In genomic region chrIV:8526050-8526449, ce11 we compare ENCODE assay signal across 2 worm cellular contexts.
TF ChIP-seq lines count a peak whose summit lies in the region.

No protein-coding gene starts in this region.

TF ChIP-seq in whole organism, L1 larva, 84 proteins besides CTCF, POLR2A, EP300 and RAD21 (continued from another document):
- TF ChIP-seq mdl-1 (tag; optimal IDR thresholded peaks at IDR 0.05; lab: Kevin White, UChicago) (peak in 1 of 2 experiments; percentile 91), ceh-8 (GFP tag; optimal IDR thresholded peaks at IDR 0.05; lab: Kevin White, UChicago) (no peak), nhr-76 (tag; optimal IDR thresholded peaks at IDR 0.05; lab: Kevin White, UChicago) (no peak), nhr-85 (tag; lab: Kevin White, UChicago) (peak; percentile 94), nhr-11 (tag; optimal IDR thresholded peaks at IDR 0.05; lab: Kevin White, UChicago) (peak; percentile 66), nhr-19 (GFP tag; conservative IDR thresholded peaks at IDR 0.05; lab: Robert Waterston, UW) (peak; percentile 88), efl-3 (GFP tag; optimal IDR thresholded peaks at IDR 0.05; lab: Kevin White, UChicago) (no peak), hlh-4 (tag; optimal IDR thresholded peaks at IDR 0.05; lab: Kevin White, UChicago) (no peak), nhr-77 (tag; optimal IDR thresholded peaks at IDR 0.05; lab: Kevin White, UChicago) (no peak), lin-15B (tag; optimal IDR thresholded peaks at IDR 0.05; lab: Kevin White, UChicago) (no peak), nhr-12 (tag; optimal IDR thresholded peaks at IDR 0.05; lab: Kevin White, UChicago) (no peak), pax-3 (tag; optimal IDR thresholded peaks at IDR 0.05; lab: Kevin White, UChicago) (no peak), pqm-1 (tag; optimal IDR thresholded peaks at IDR 0.05; lab: Kevin White, UChicago) (no peak), pag-3 (tag; optimal IDR thresholded peaks at IDR 0.05; lab: Kevin White, UChicago; ENCODE audit: borderline replicate concordance, insufficient read depth) (no peak), fkh-10 (GFP tag; optimal IDR thresholded peaks at IDR 0.05; lab: Kevin White, UChicago) (no peak), ceh-90 (tag; optimal IDR thresholded peaks at IDR 0.05; lab: Kevin White, UChicago) (no peak), zag-1 (tag; optimal IDR thresholded peaks at IDR 0.05; lab: Kevin White, UChicago) (no peak), nhr-20 (tag; optimal IDR thresholded peaks at IDR 0.05; lab: Kevin White, UChicago) (peak; percentile 93), fkh-4 (tag; optimal IDR thresholded peaks at IDR 0.05; lab: Kevin White, UChicago; ENCODE audit: borderline replicate concordance) (no peak), unc-86 (tag; optimal IDR thresholded peaks at IDR 0.05; lab: Kevin White, UChicago) (no peak), lin-13 (GFP tag; optimal IDR thresholded peaks at IDR 0.05; lab: Kevin White, UChicago) (no peak), irx-1 (tag; optimal IDR thresholded peaks at IDR 0.05; lab: Kevin White, UChicago) (peak; percentile 49), lir-3 (tag; optimal IDR thresholded peaks at IDR 0.05; lab: Kevin White, UChicago; ENCODE audit: poor library complexity) (peak; percentile 32), Y116A8C.19 (tag; optimal IDR thresholded peaks at IDR 0.05; lab: Kevin White, UChicago; ENCODE audit: borderline replicate concordance) (no peak), fkh-8 (tag; optimal IDR thresholded peaks at IDR 0.05; lab: Kevin White, UChicago) (no peak), elt-2 (tag; optimal IDR thresholded peaks at IDR 0.05; lab: Kevin White, UChicago) (peak; percentile 37), lin-14 (GFP tag; optimal IDR thresholded peaks at IDR 0.05; lab: Kevin White, UChicago) (peak; percentile 94), dsc-1 (tag; optimal IDR thresholded peaks at IDR 0.05; lab: Kevin White, UChicago) (no peak), lsy-2 (tag; optimal IDR thresholded peaks at IDR 0.05; lab: Kevin White, UChicago) (peak; percentile 73 to 91), nhr-237 (tag; optimal IDR thresholded peaks at IDR 0.05; lab: Kevin White, UChicago) (no peak), grh-1 (GFP tag; IDR thresholded peaks at IDR 0.05; lab: Robert Waterston, UW) (no peak; the same call in 1 of the 2 replicates)

TF ChIP-seq in whole organism, L4 larva, 104 proteins besides CTCF, POLR2A, EP300 and RAD21 (continued from another document):
- TF ChIP-seq zip-2 (tag; optimal IDR thresholded peaks at IDR 0.05; lab: Kevin White, UChicago) = no peak
- no peak for TF ChIP-seq duxl-1 (tag; optimal IDR thresholded peaks at IDR 0.05; lab: Kevin White, UChicago; ENCODE audit: poor library complexity)
- peak in 1 of 2 experiments; percentile 92 for TF ChIP-seq daf-16 (GFP tag; optimal IDR thresholded peaks at IDR 0.05; lab: Kevin White, UChicago)
- peak; percentile 42 for TF ChIP-seq daf-16 (tag; optimal IDR thresholded peaks at IDR 0.05; lab: Kevin White, UChicago)
- no peak for TF ChIP-seq nhr-237 (tag; optimal IDR thresholded peaks at IDR 0.05; lab: Kevin White, UChicago)
- no peak for TF ChIP-seq Y5F2A.4 (GFP tag; optimal IDR thresholded peaks at IDR 0.05; lab: Kevin White, UChicago)
- no peak for TF ChIP-seq nhr-77 (tag; optimal IDR thresholded peaks at IDR 0.05; lab: Kevin White, UChicago)
- TF ChIP-seq zip-11 (GFP tag; IDR thresholded peaks at IDR 0.05; lab: Robert Waterston, UW) = no peak
- TF ChIP-seq vab-7 (GFP tag; IDR thresholded peaks at IDR 0.05; lab: Robert Waterston, UW) = no peak
- no peak for TF ChIP-seq nhr-42 (GFP tag; IDR thresholded peaks at IDR 0.05; lab: Robert Waterston, UW)
- no peak for TF ChIP-seq tag-97 (GFP tag; IDR thresholded peaks at IDR 0.05; lab: Robert Waterston, UW)
- TF ChIP-seq ceh-82 (tag; optimal IDR thresholded peaks at IDR 0.05; lab: Kevin White, UChicago) = no peak
- TF ChIP-seq dve-1 (tag; optimal IDR thresholded peaks at IDR 0.05; lab: Kevin White, UChicago; ENCODE audit: insufficient read depth) = peak; percentile 55
- TF ChIP-seq arid-1 (GFP tag; conservative IDR thresholded peaks at IDR 0.05; lab: Robert Waterston, UW) = no peak
- TF ChIP-seq lsy-2 (tag; optimal IDR thresholded peaks at IDR 0.05; lab: Kevin White, UChicago) = peak; percentile 18 to 84
- TF ChIP-seq nhr-111 (GFP tag; optimal IDR thresholded peaks at IDR 0.05; lab: Kevin White, UChicago) = no peak
- no peak for TF ChIP-seq egl-27 (tag; optimal IDR thresholded peaks at IDR 0.05; lab: Kevin White, UChicago)
- no peak for TF ChIP-seq zfp-2 (tag; optimal IDR thresholded peaks at IDR 0.05; lab: Kevin White, UChicago)
- TF ChIP-seq ceh-20 (GFP tag; IDR thresholded peaks at IDR 0.05; lab: Robert Waterston, UW) = no peak
TF ChIP-seq in whole organism, L4 larva: peak in this region for 17.
